Worm (Caenorhabditis elegans) whole organism, L4/young adult: ENCODE results near the gene Y23B4A.1.

Experiments used
- W03F9.2 ChIP-seq: fragments of 150-350 bp; optimal IDR thresholded peaks from 2 replicates; lab custom pipeline; 2014; ENCODE audit warnings: missing biosample characterization, missing genetic modification characterization
- him-1 ChIP-seq: sonication (generic microtip); optimal IDR thresholded peaks from 2 replicates; lab custom pipeline; 2016; ENCODE audit warnings: missing genotype, missing genetic modification reagents, missing genetic modification characterization, missing compliant biosample characterization

DNA sequence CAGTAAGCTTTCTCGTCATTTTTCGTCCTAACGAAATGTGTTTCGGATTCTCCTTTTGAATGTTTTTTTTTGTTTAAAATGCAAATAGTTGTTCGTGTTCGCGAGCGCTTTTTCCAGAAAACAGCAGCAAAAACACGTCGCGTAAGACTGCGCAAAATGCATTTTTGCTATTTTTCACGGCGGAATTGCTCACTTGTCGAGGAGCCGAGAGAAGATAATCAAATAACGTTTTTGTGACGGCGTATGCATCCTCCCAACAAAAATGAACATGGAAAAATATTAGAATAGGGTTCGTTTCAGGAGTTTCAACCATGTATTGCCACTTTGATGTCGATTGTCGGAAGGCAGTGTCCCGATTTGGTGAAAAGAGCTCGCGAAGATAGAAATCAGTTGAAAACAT is 40.1 kb downstream of the Y23B4A.1 start:
- no peak for TF ChIP-seq W03F9.2
- TF ChIP-seq him-1 (tag; lab: Kevin White, UChicago) = no peak
